Worm (Caenorhabditis elegans) whole organism, L1 larva: ENCODE results near the gene W01B6.8.

Experiments
- C04F5.9 ChIP-seq: sonication (generic microtip); optimal IDR thresholded peaks from 2 replicates; lab custom pipeline; 2016; ENCODE audit warnings: missing genetic modification characterization, missing compliant biosample characterization
- C34B4.2 ChIP-seq: sonication (generic microtip); optimal IDR thresholded peaks from 2 replicates; lab custom pipeline; 2017; ENCODE audit warnings: mild to moderate bottlenecking, missing genetic modification characterization, missing compliant biosample characterization
- F16B12.6 ChIP-seq: fragments of 150-350 bp; optimal IDR thresholded peaks from 2 replicates; lab custom pipeline; 2014; ENCODE audit warnings: missing biosample characterization, missing genetic modification characterization
- Y116A8C.19 ChIP-seq: sonication (generic microtip); optimal IDR thresholded peaks from 2 replicates; lab custom pipeline; 2016; ENCODE audit warnings: missing compliant biosample characterization, missing genetic modification characterization, borderline replicate concordance
- ama-1 ChIP-seq: fragments of 150-350 bp; optimal IDR thresholded peaks from 2 replicates; lab custom pipeline; 2014
- ceh-63 ChIP-seq: fragments of 200-800 bp; sonication (Bioruptor generic); optimal IDR thresholded peaks from 2 replicates; lab custom pipeline; 2018; ENCODE audit warnings: mild to moderate bottlenecking, missing genetic modification characterization, missing compliant biosample characterization
- ceh-8 ChIP-seq: fragments of 200-800 bp; sonication (Bioruptor generic); optimal IDR thresholded peaks from 2 replicates; lab custom pipeline; 2018; ENCODE audit warnings: mild to moderate bottlenecking, missing genetic modification characterization, moderate library complexity, missing compliant biosample characterization
- ceh-90 ChIP-seq: sonication (generic microtip); optimal IDR thresholded peaks from 2 replicates; lab custom pipeline; 2016; ENCODE audit warnings: missing genetic modification characterization, missing compliant biosample characterization
- ces-1 ChIP-seq: fragments of 150-350 bp; optimal IDR thresholded peaks from 2 replicates; lab custom pipeline; 2014; ENCODE audit warnings: missing biosample characterization, missing genetic modification reagents, missing genetic modification characterization
- dpl-1 ChIP-seq, 3 experiments: fragments of 150-350 bp in 2 of 3; sonication (generic microtip) in 1 of 3; optimal IDR thresholded peaks; 2 replicates each; lab custom pipeline; 2014 to 2017; ENCODE audit warnings: missing biosample characterization in 3 of 3, missing genetic modification characterization in 3 of 3, missing genetic modification reagents in 3 of 3
- egl-13 ChIP-seq: sonication (generic microtip); optimal IDR thresholded peaks from 2 replicates; lab custom pipeline; 2016; ENCODE audit warnings: missing genotype, missing genetic modification reagents, missing genetic modification characterization, missing compliant biosample characterization
- egl-27 ChIP-seq, 2 experiments: fragments of 150-350 bp in 1 of 2; sonication (generic microtip); optimal IDR thresholded peaks; 3 replicates each; lab custom pipeline; 2017 to 2018; ENCODE audit warnings: missing biosample characterization in 2 of 2, missing genetic modification characterization in 2 of 2, missing genetic modification reagents in 2 of 2
- fkh-4 ChIP-seq: sonication (generic microtip); optimal IDR thresholded peaks from 2 replicates; lab custom pipeline; 2016; ENCODE audit warnings: missing compliant biosample characterization, missing genetic modification characterization, borderline replicate concordance
- fkh-8 ChIP-seq: sonication (generic microtip); optimal IDR thresholded peaks from 2 replicates; lab custom pipeline; 2016; ENCODE audit warnings: mild to moderate bottlenecking, missing genetic modification characterization, missing compliant biosample characterization
- grh-1 ChIP-seq: fragments of 200-800 bp; sonication (Bioruptor generic); IDR thresholded peaks from 2 replicates; pipeline ENCODE4 v1.3.6; 2022; ENCODE audit warnings: missing genetic modification reagents, missing genetic modification characterization, missing compliant biosample characterization
- hpl-2 ChIP-seq: fragments of 150-350 bp; optimal IDR thresholded peaks from 2 replicates; lab custom pipeline; 2014; ENCODE audit warnings: missing biosample characterization, missing genetic modification reagents, missing genetic modification characterization
- irx-1 ChIP-seq: sonication (generic microtip); optimal IDR thresholded peaks from 2 replicates; lab custom pipeline; 2016; ENCODE audit warnings: missing genetic modification characterization, missing compliant biosample characterization
- isw-1 ChIP-seq: fragments of 200-800 bp; sonication (Bioruptor generic); IDR thresholded peaks from 2 replicates; pipeline ENCODE4 v1.3.6; 2022; ENCODE audit warnings: missing genetic modification characterization, missing compliant biosample characterization
- jun-1 ChIP-seq: fragments of 150-350 bp; optimal IDR thresholded peaks from 2 replicates; lab custom pipeline; 2014; ENCODE audit warnings: missing biosample characterization, missing genetic modification reagents, missing genetic modification characterization
- lin-14 ChIP-seq: fragments of 200-800 bp; sonication (Bioruptor generic); optimal IDR thresholded peaks from 2 replicates; lab custom pipeline; 2018; ENCODE audit warnings: mild to moderate bottlenecking, missing genetic modification characterization, moderate library complexity, missing compliant biosample characterization
- lir-3 ChIP-seq: sonication (generic microtip); optimal IDR thresholded peaks from 2 replicates; lab custom pipeline; 2016; ENCODE audit warnings: mild to moderate bottlenecking, missing genetic modification characterization, moderate library complexity, missing compliant biosample characterization; ENCODE audit not compliant: poor library complexity
- lsy-2 ChIP-seq, 2 experiments: fragments of 150-350 bp; optimal IDR thresholded peaks; 2 replicates each; lab custom pipeline; 2014; ENCODE audit warnings: missing biosample characterization in 2 of 2, missing genetic modification characterization in 2 of 2
- mab-9 ChIP-seq: fragments of 200-800 bp; sonication (Bioruptor generic); IDR thresholded peaks from 2 replicates; pipeline ENCODE4 v1.3.6; 2022; ENCODE audit warnings: missing genetic modification reagents, missing genetic modification characterization, missing compliant biosample characterization
- mdl-1 ChIP-seq, 2 experiments: fragments of 150-350 bp; optimal IDR thresholded peaks; 2 replicates each; lab custom pipeline; 2014 to 2017; ENCODE audit warnings: missing biosample characterization in 2 of 2, missing genetic modification characterization in 2 of 2, inconsistent platforms in 1 of 2
- mef-2 ChIP-seq: fragments of 150-350 bp; optimal IDR thresholded peaks from 2 replicates; lab custom pipeline; 2014; ENCODE audit warnings: missing biosample characterization, missing genetic modification characterization
- mep-1 ChIP-seq: fragments of 150-350 bp; optimal IDR thresholded peaks from 2 replicates; lab custom pipeline; 2014; ENCODE audit warnings: missing biosample characterization, missing genetic modification characterization
- nhr-12 ChIP-seq: sonication (generic microtip); optimal IDR thresholded peaks from 2 replicates; lab custom pipeline; 2017; ENCODE audit warnings: missing biosample characterization, missing genetic modification characterization
- nhr-19 ChIP-seq: fragments of 200-800 bp; sonication (Bioruptor generic); conservative IDR thresholded peaks from 2 replicates; pipeline ENCODE4 v1.3.6; 2022; ENCODE audit warnings: missing genetic modification characterization, missing compliant biosample characterization
- nhr-237 ChIP-seq: fragments of 150-350 bp; optimal IDR thresholded peaks from 2 replicates; lab custom pipeline; 2014; ENCODE audit warnings: missing biosample characterization, missing genetic modification characterization
- nhr-28 ChIP-seq: fragments of 150-350 bp; optimal IDR thresholded peaks from 2 replicates; lab custom pipeline; 2014; ENCODE audit warnings: missing biosample characterization, missing genetic modification characterization
- nhr-47 ChIP-seq: sonication (generic microtip); optimal IDR thresholded peaks from 2 replicates; lab custom pipeline; 2016; ENCODE audit warnings: mild to moderate bottlenecking, missing genetic modification characterization, moderate library complexity, missing compliant biosample characterization
- nhr-77 ChIP-seq: fragments of 150-350 bp; optimal IDR thresholded peaks from 2 replicates; lab custom pipeline; 2014; ENCODE audit warnings: missing biosample characterization, missing genetic modification characterization
- nhr-90 ChIP-seq: sonication (generic microtip); optimal IDR thresholded peaks from 2 replicates; lab custom pipeline; 2016; ENCODE audit warnings: mild to moderate bottlenecking, missing genetic modification characterization, missing compliant biosample characterization; ENCODE audit not compliant: poor library complexity
- pqm-1 ChIP-seq: sonication (generic microtip); optimal IDR thresholded peaks from 3 replicates; lab custom pipeline; 2017; ENCODE audit warnings: missing biosample characterization, missing genetic modification characterization
- rnt-1 ChIP-seq: sonication (generic microtip); optimal IDR thresholded peaks from 2 replicates; lab custom pipeline; 2016; ENCODE audit warnings: mild to moderate bottlenecking, missing genetic modification characterization, moderate library complexity, missing compliant biosample characterization
- skn-1 ChIP-seq: fragments of 150-350 bp; optimal IDR thresholded peaks from 2 replicates; lab custom pipeline; 2014; ENCODE audit warnings: missing biosample characterization, missing genetic modification characterization
- snpc-4 ChIP-seq: fragments of 150-350 bp; optimal IDR thresholded peaks from 2 replicates; lab custom pipeline; 2014; ENCODE audit warnings: missing biosample characterization, missing genetic modification characterization
- snu-23 ChIP-seq: sonication (generic microtip); optimal IDR thresholded peaks from 2 replicates; lab custom pipeline; 2016; ENCODE audit warnings: missing genetic modification characterization, missing compliant biosample characterization
- sox-4 ChIP-seq: sonication (generic microtip); optimal IDR thresholded peaks from 2 replicates; lab custom pipeline; 2016; ENCODE audit warnings: missing genetic modification characterization, missing compliant biosample characterization
- sup-37 ChIP-seq: fragments of 200-800 bp; sonication (Bioruptor generic); optimal IDR thresholded peaks from 2 replicates; lab custom pipeline; 2018; ENCODE audit warnings: mild to moderate bottlenecking, missing genetic modification characterization, missing compliant biosample characterization
- swsn-7 ChIP-seq: sonication (generic microtip); optimal IDR thresholded peaks from 2 replicates; lab custom pipeline; 2016; ENCODE audit warnings: missing genetic modification characterization, missing compliant biosample characterization
- tbx-2 ChIP-seq: sonication (generic microtip); optimal IDR thresholded peaks from 2 replicates; lab custom pipeline; 2016; ENCODE audit warnings: missing genetic modification characterization, missing compliant biosample characterization
- tlp-1 ChIP-seq: fragments of 150-350 bp; optimal IDR thresholded peaks from 2 replicates; lab custom pipeline; 2014; ENCODE audit warnings: missing biosample characterization, missing genetic modification characterization
- unc-130 ChIP-seq: fragments of 150-350 bp; optimal IDR thresholded peaks from 2 replicates; lab custom pipeline; 2017; ENCODE audit warnings: missing biosample characterization, missing genetic modification characterization, inconsistent platforms
- unc-86 ChIP-seq: sonication (generic microtip); optimal IDR thresholded peaks from 2 replicates; lab custom pipeline; 2016; ENCODE audit warnings: missing genetic modification characterization, missing compliant biosample characterization
- unc-98 ChIP-seq: fragments of 200-800 bp; sonication (Bioruptor generic); IDR thresholded peaks from 2 replicates; pipeline ENCODE4 v1.3.6; 2022; ENCODE audit warnings: missing genetic modification characterization, missing compliant biosample characterization
- zag-1 ChIP-seq: fragments of 150-350 bp; optimal IDR thresholded peaks from 2 replicates; lab custom pipeline; 2014; ENCODE audit warnings: missing biosample characterization, missing genetic modification characterization
- zip-4 ChIP-seq: fragments of 200-800 bp; sonication (Bioruptor generic); optimal IDR thresholded peaks from 2 replicates; lab custom pipeline; 2018; ENCODE audit warnings: mild to moderate bottlenecking, missing genetic modification characterization, moderate library complexity, missing compliant biosample characterization
- ztf-11 ChIP-seq, 2 experiments: sonication (generic microtip); optimal IDR thresholded peaks; 2 replicates each; lab custom pipeline; 2016 to 2017; ENCODE audit warnings: missing genetic modification characterization in 2 of 2, missing biosample characterization in 1 of 2, missing compliant biosample characterization in 1 of 2
- ztf-4 ChIP-seq: fragments of 150-350 bp; optimal IDR thresholded peaks from 2 replicates; lab custom pipeline; 2014; ENCODE audit warnings: missing biosample characterization, missing genetic modification characterization

W01B6.8 gene

ce11 chrIV:10126544-10126943 lies 42.4 kb upstream of the W01B6.8 start, which contains the start of gene ctf-18:
ctf-18 (minus strand) TSS chrIV:10126644.
- TF ChIP-seq ceh-63 (GFP tag; lab: Kevin White, UChicago) (no peak), grh-1 (GFP tag; lab: Robert Waterston, UW) (no peak), nhr-12 (no peak), F16B12.6 (no peak), mep-1 (tag; lab: Kevin White, UChicago) (no peak), ztf-4 (tag; lab: Kevin White, UChicago) (no peak), isw-1 (GFP tag; lab: Robert Waterston, UW) (no peak), tbx-2 (no peak), dpl-1 (GFP tag; optimal IDR thresholded peaks at IDR 0.05; lab: Kevin White, UChicago) (no peak), ceh-90 (no peak), mdl-1 (tag; optimal IDR thresholded peaks at IDR 0.05; lab: Kevin White, UChicago) (no peak), nhr-28 (no peak), zag-1 (tag; lab: Kevin White, UChicago) (no peak), unc-98 (GFP tag; lab: Robert Waterston, UW) (no peak), nhr-77 (no peak), hpl-2 (GFP tag; lab: Kevin White, UChicago) (no peak), snpc-4 (tag; lab: Kevin White, UChicago) (no peak)

- TF ChIP-seq egl-27 (tag; optimal IDR thresholded peaks at IDR 0.05; lab: Kevin White, UChicago) (no peak), skn-1 (tag; lab: Kevin White, UChicago) (no peak), sox-4 (tag; lab: Kevin White, UChicago) (no peak), nhr-47 (tag; lab: Kevin White, UChicago) (no peak), pqm-1 (tag; lab: Kevin White, UChicago) (no peak), ztf-11 (tag; optimal IDR thresholded peaks at IDR 0.05; lab: Kevin White, UChicago) (no peak), egl-13 (tag; lab: Kevin White, UChicago) (no peak), mdl-1 (tag; optimal IDR thresholded peaks at IDR 0.05; lab: Kevin White, UChicago) (no peak), rnt-1 (no peak)
These were observed 38.0 kb upstream of the W01B6.8 start, which contains the start of gene irld-21 for ce11 chrIV:10122205-10122604. irld-21 (minus strand) TSS chrIV:10122305.

ce11 chrIV:10116765-10117164 lies 32.6 kb upstream of the W01B6.8 start:
- no peak for TF ChIP-seq sox-4 (tag; lab: Kevin White, UChicago)
- no peak for TF ChIP-seq zip-4 (GFP tag; lab: Kevin White, UChicago)
- TF ChIP-seq lin-14 = no peak
- TF ChIP-seq nhr-237 (tag; lab: Kevin White, UChicago) = no peak
- TF ChIP-seq ceh-8 = no peak
- no peak for TF ChIP-seq snu-23 (GFP tag; lab: Kevin White, UChicago)
- TF ChIP-seq fkh-8 (tag; lab: Kevin White, UChicago) = no peak
- TF ChIP-seq irx-1 (tag; lab: Kevin White, UChicago) = no peak
- TF ChIP-seq mdl-1 (tag; optimal IDR thresholded peaks at IDR 0.05; lab: Kevin White, UChicago) = no peak
- TF ChIP-seq C04F5.9 (tag; lab: Kevin White, UChicago) = no peak
- no peak for TF ChIP-seq Y116A8C.19 (tag; lab: Kevin White, UChicago)
- TF ChIP-seq ama-1 (lab: Kevin White, UChicago) = no peak
- TF ChIP-seq unc-130 = no peak
- no peak for TF ChIP-seq swsn-7 (tag; lab: Kevin White, UChicago)
- no peak for TF ChIP-seq sup-37

ce11 chrIV:10115142-10115541 lies 31.0 kb upstream of the W01B6.8 start, which contains the start of gene C04G2.10:
C04G2.10 (plus strand) TSS chrIV:10115442.
- no peak for TF ChIP-seq unc-86 (tag; lab: Kevin White, UChicago)
- TF ChIP-seq mef-2 = no peak
- no peak for TF ChIP-seq jun-1 (tag; lab: Kevin White, UChicago)
- TF ChIP-seq C34B4.2 (tag; lab: Kevin White, UChicago) = no peak
- no peak for TF ChIP-seq lir-3 (tag; lab: Kevin White, UChicago)
- no peak for TF ChIP-seq nhr-28
- no peak for TF ChIP-seq mab-9 (GFP tag; lab: Robert Waterston, UW)
- TF ChIP-seq fkh-4 (tag; lab: Kevin White, UChicago) = no peak
- TF ChIP-seq nhr-19 (GFP tag; lab: Robert Waterston, UW) = no peak
- TF ChIP-seq hpl-2 (GFP tag; lab: Kevin White, UChicago) = no peak
- TF ChIP-seq ces-1 (GFP tag; lab: Kevin White, UChicago) = no peak
- no peak for TF ChIP-seq sox-4 (tag; lab: Kevin White, UChicago)
- no peak for TF ChIP-seq lsy-2 (tag; optimal IDR thresholded peaks at IDR 0.05; lab: Kevin White, UChicago)
- no peak for TF ChIP-seq nhr-12
- TF ChIP-seq tlp-1 = no peak
- no peak for TF ChIP-seq nhr-90 (tag; lab: Kevin White, UChicago)
